Worm (Caenorhabditis elegans): ENCODE data around the gene ttr-44.

Gene ttr-44

DNA sequence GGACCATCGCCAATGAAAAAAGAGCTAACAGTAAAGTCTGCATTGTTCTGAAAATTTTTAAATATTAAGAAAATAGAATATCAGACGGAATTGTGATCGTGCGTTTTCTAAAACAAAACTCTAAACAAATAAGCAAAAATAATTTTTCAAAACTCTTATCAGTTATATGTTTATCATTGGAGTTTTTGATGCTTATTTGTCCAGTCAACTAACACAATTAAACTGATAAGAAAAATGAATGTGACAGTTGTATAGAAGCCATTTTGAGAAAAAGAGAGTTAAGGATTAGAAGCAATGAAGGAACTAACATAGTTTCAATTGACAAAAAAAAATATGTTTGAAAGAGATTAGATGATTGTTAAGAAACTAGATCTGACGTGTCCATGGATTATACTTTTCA, at the start of gene ttr-44 (continued):
- TF ChIP-seq F44E2.7 (GFP tag; IDR thresholded peaks at IDR 0.05) (no peak), ctbp-1 (GFP tag; IDR thresholded peaks at IDR 0.05) (no peak)

DNA sequence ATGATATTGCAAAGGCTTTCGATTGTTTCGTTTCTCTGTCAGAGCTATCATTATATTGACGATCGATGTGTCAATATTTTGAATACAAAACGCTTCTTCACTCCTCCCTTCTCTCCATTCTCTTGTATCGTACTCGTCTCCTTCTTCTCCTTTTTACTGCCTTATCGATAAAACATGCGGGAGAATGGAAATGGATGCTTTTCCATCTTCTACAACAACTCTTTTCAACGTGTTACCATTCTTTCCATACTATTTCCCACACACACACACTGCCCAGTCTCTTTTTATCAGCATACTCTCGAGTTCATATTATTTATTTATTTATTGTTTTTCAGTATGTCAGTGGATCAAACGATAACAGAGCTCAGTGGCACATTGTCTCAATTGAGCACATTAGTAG, 48.1 kb upstream of the ttr-44 start, which contains the start of gene C50B8.6:
Gene C50B8.6 (plus strand): TSS at position 336 of the 400 bp plus-strand sequence.
- TF ChIP-seq unc-62 (GFP tag; optimal IDR thresholded peaks at IDR 0.05 in 1 of 2) (peak in 1 of 2 experiments; percentile 64), unc-62 (tag; optimal IDR thresholded peaks at IDR 0.05) (no peak), mes-2 (tag; optimal IDR thresholded peaks at IDR 0.05; ENCODE audit: poor library complexity, severe bottlenecking) (no peak), skn-1 (tag; optimal IDR thresholded peaks at IDR 0.05) (no peak), nhr-77 (tag; optimal IDR thresholded peaks at IDR 0.05) (no peak), nhr-102 (tag; optimal IDR thresholded peaks at IDR 0.05) (no peak), Y75B8A.6 (GFP tag; IDR thresholded peaks at IDR 0.05) (no peak), nhr-76 (tag; optimal IDR thresholded peaks at IDR 0.05) (no peak), nhr-42 (GFP tag; IDR thresholded peaks at IDR 0.05) (no peak), ceh-20 (GFP tag; IDR thresholded peaks at IDR 0.05) (no peak), nhr-111 (GFP tag; optimal IDR thresholded peaks at IDR 0.05) (no peak), vab-7 (GFP tag; IDR thresholded peaks at IDR 0.05) (no peak), dmd-6 (GFP tag; IDR thresholded peaks at IDR 0.05) (peak; percentile 41; the same call in 1 of the 2 replicates), F49E8.2 (tag; optimal IDR thresholded peaks at IDR 0.05; ENCODE audit: borderline replicate concordance) (no peak), zip-11 (GFP tag; IDR thresholded peaks at IDR 0.05) (no peak), mxl-2 (GFP tag; conservative IDR thresholded peaks at IDR 0.05) (no peak), hmg-1.1 (GFP tag; IDR thresholded peaks at IDR 0.05) (no peak), mep-1 (tag; optimal IDR thresholded peaks at IDR 0.05) (no peak), jun-1 (tag; optimal IDR thresholded peaks at IDR 0.05) (no peak), nhr-48 (tag; optimal IDR thresholded peaks at IDR 0.05) (no peak), mdl-1 (tag; optimal IDR thresholded peaks at IDR 0.05) (no peak), rbr-2 (tag; optimal IDR thresholded peaks at IDR 0.05) (no peak), snpc-4 (tag; optimal IDR thresholded peaks at IDR 0.05) (no peak), lim-7 (GFP tag; IDR thresholded peaks at IDR 0.05) (no peak), nhr-28 (tag; optimal IDR thresholded peaks at IDR 0.05) (peak; percentile 50), Y48G9A.11 (GFP tag; IDR thresholded peaks at IDR 0.05) (no peak), ZK546.5 (tag; optimal IDR thresholded peaks at IDR 0.05) (no peak), ceh-28 (tag; optimal IDR thresholded peaks at IDR 0.05) (no peak), mxl-3 (GFP tag; optimal IDR thresholded peaks at IDR 0.05) (peak; percentile 26), zag-1 (tag; optimal IDR thresholded peaks at IDR 0.05) (no peak), lin-1 (GFP tag; IDR thresholded peaks at IDR 0.05) (no peak), hlh-11 (tag; optimal IDR thresholded peaks at IDR 0.05) (peak; percentile 36), ctbp-1 (GFP tag; IDR thresholded peaks at IDR 0.05) (no peak), saeg-2 (GFP tag; IDR thresholded peaks at IDR 0.05) (no peak), madf-9 (GFP tag; conservative IDR thresholded peaks at IDR 0.05) (no peak), Y5F2A.4 (GFP tag; optimal IDR thresholded peaks at IDR 0.05) (no peak), php-3 (GFP tag; IDR thresholded peaks at IDR 0.05) (no peak), F37D6.2 (tag; optimal IDR thresholded peaks at IDR 0.05) (no peak), daf-16 (GFP tag; optimal IDR thresholded peaks at IDR 0.05) (no peak), daf-16 (tag; optimal IDR thresholded peaks at IDR 0.05) (peak; percentile 77), ceh-62 (tag; optimal IDR thresholded peaks at IDR 0.05) (no peak), T26A8.4 (GFP tag; IDR thresholded peaks at IDR 0.05) (no peak), gei-8 (GFP tag; optimal IDR thresholded peaks at IDR 0.05) (no peak), attf-4 (tag; optimal IDR thresholded peaks at IDR 0.05) (no peak), ceh-82 (tag; optimal IDR thresholded peaks at IDR 0.05) (no peak), fkh-10 (GFP tag; optimal IDR thresholded peaks at IDR 0.05) (no peak), egl-43 (GFP tag; IDR thresholded peaks at IDR 0.05) (no peak), pqm-1 (tag; optimal IDR thresholded peaks at IDR 0.05) (peak; percentile 91), ces-1 (GFP tag; optimal IDR thresholded peaks at IDR 0.05) (no peak), aly-2 (tag; optimal IDR thresholded peaks at IDR 0.05) (no peak), lsy-2 (tag; optimal IDR thresholded peaks at IDR 0.05) (no peak)

Data from whole organism, L4 larva.